Worm (Caenorhabditis elegans) whole organism, L4/young adult: Measurements from ENCODE around the gene Y57G11A.4.

ENCODE experiments used
- W03F9.2 ChIP-seq: fragments of 150-350 bp; optimal IDR thresholded peaks from 2 replicates; lab custom pipeline; 2014; ENCODE audit warnings: missing biosample characterization, missing genetic modification characterization
- dao-5 ChIP-seq: sonication (generic microtip); optimal IDR thresholded peaks from 2 replicates; lab custom pipeline; 2016; ENCODE audit warnings: missing genotype, missing genetic modification characterization, moderate library complexity, missing compliant biosample characterization
- him-1 ChIP-seq: sonication (generic microtip); optimal IDR thresholded peaks from 2 replicates; lab custom pipeline; 2016; ENCODE audit warnings: missing genotype, missing genetic modification reagents, missing genetic modification characterization, missing compliant biosample characterization

Gene Y57G11A.4

DNA sequence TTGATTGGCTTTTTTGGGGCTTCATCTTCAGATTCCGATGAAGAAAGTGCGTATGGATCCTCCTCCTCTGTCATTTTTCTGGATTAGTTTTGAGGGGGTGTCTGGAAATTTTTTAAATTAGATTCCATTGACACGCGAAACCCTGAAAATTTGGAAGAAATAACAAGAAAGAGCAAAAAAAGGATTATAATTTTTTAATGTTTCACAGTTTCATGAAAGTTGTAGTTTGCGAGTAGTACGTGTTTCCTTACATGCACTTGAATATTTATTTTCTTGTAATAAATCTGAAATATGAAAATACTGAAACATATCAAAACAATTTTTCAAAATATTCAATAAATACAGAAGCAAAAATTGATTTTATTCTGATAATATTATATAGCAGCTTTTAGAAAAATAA is 23.0 kb downstream of the Y57G11A.4 start, which contains the start of gene tag-273:
Gene tag-273, minus strand, starts transcription at position 101 of the 400 bp plus-strand sequence.
- no peak for TF ChIP-seq him-1
- no peak for TF ChIP-seq dao-5 (tag; lab: Kevin White, UChicago)
- TF ChIP-seq W03F9.2 (tag; lab: Kevin White, UChicago): no peak

DNA sequence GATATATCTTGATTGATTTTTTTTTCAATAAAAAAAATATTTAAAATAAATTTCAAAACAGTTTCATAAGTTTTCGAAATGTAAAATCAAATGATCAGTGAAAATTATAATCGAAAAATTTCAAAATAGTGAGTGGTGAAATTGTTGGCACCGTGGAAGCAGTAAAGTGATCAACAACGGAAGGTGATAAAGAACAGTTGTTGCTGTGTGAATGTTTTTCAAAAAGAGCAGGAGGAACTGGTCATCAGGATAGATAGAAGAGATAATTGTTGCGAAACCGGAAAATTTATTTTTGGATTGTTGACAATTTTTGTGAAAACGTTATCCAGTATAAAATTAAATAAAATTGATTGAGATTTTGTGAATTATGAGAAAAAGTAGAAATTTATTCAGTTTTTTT is 24.0 kb downstream of the Y57G11A.4 start:
- no peak for TF ChIP-seq him-1
- TF ChIP-seq dao-5 (tag; lab: Kevin White, UChicago): no peak
- TF ChIP-seq W03F9.2 (tag; lab: Kevin White, UChicago): no peak

DNA sequence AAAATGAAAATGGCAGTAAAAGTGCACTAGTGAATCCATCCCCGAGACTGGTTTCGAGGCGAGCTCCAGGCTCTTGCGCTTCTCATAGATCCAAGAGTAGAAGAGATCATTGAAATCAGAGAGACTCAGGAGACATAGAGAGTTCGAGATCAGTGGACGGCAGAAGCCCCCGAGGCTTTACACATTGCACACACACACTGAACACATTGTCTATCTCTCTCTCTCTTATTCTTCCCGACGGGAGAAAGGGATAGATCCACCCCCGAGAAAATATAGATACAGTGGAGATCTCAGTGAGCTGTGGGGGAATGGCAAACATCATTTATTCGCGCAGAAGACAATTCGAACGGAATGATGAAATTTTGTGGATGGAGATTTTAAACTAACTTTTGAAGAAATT is 24.9 kb downstream of the Y57G11A.4 start:
- TF ChIP-seq him-1 (no peak), dao-5 (tag; lab: Kevin White, UChicago) (no peak), W03F9.2 (tag; lab: Kevin White, UChicago) (no peak)

DNA sequence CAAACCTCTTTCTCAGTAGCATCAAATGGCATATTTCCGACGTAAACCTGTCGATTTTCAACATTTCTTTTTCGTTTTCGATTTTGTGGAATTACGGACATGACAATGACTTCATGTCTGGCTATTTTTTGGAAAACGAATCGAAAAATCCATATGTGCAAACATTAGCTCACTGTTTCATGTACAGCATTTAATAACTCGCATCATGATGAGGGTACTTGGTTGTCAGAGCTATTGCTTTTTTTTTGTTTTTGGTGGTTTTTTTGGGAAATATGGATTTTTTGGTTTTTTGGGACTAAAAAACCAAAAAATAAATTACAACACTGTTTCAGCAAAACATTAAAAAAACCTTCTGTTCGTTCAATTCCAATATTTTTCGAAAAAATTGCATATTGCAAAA is 30.3 kb downstream of the Y57G11A.4 start, which contains the start of gene Y57G11A.5:
Gene Y57G11A.5, minus strand, starts transcription at position 101 of the 400 bp plus-strand sequence.
- no peak for TF ChIP-seq W03F9.2 (tag; lab: Kevin White, UChicago)
- TF ChIP-seq him-1: no peak
- no peak for TF ChIP-seq dao-5 (tag; lab: Kevin White, UChicago)

DNA sequence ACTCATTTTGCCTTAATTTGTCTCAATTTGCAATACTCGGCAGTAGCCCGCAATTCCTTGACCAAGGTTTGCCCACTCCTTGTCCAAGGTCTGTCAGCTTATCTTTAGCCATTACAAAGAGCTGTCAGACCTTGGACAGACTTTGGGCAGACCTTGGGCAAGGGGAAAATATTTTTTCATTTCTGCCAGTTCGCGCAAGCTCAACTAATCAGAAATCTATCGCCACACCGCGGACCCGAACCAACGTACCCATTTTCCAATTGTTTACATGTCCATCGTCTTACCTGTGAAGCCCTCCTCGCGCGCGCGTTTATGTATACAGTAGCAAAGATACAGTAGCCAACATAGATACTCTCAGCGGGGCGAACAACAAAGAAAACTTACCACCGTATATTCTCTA is 33.1 kb downstream of the Y57G11A.4 start:
- no peak for TF ChIP-seq him-1
- TF ChIP-seq W03F9.2 (tag; lab: Kevin White, UChicago): no peak
- no peak for TF ChIP-seq dao-5 (tag; lab: Kevin White, UChicago)

DNA sequence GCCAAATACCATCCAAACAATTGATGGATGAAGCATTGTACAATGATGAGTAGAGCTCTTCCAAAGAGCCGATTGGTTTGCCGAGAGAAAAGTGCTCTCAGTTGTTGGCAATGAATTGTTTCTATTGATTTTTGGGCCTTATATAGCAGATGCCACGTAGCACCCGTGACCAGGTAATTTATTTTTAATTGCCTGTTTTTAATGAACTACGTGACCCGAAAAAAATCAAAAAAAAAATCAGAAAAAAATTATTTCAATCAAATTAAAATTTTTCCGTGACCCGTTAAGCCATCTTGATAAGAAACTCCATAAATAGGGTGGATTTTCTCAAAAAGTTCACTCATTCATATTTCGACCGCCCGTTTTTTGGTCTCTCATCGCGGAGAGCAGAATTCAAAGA is 37.3 kb downstream of the Y57G11A.4 start, which contains the start of the genes Y57G11A.2 and T27E7.1:
Gene Y57G11A.2, minus strand, starts transcription at position 101 of the 400 bp plus-strand sequence.
Gene T27E7.1, plus strand, starts transcription at position 337 of the 400 bp plus-strand sequence.
- no peak for TF ChIP-seq him-1
- no peak for TF ChIP-seq dao-5 (tag; lab: Kevin White, UChicago)
- no peak for TF ChIP-seq W03F9.2 (tag; lab: Kevin White, UChicago)

DNA sequence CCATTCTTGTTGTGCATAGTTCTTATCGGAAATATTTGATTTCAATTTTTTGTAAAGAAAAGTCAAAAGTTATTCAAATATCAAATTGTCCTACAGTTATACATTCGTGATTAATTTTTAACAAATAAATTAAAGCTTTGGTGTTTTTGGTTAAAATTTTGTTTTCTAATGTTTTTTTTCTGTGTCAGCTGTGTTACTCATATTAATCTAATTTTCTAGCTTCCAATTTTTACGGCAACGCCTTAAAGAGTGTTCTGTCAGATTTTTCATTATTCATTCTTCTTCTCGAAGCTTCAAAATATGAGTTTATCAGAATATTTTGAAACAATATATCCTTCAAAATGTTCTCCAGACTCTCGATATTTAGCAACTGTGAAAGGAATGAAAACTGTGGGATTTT is 41.5 kb downstream of the Y57G11A.4 start, which contains the start of gene srh-63:
Gene srh-63, plus strand, starts transcription at position 301 of the 400 bp plus-strand sequence.
- no peak for TF ChIP-seq dao-5 (tag; lab: Kevin White, UChicago)
- no peak for TF ChIP-seq him-1
- TF ChIP-seq W03F9.2 (tag; lab: Kevin White, UChicago): no peak

DNA sequence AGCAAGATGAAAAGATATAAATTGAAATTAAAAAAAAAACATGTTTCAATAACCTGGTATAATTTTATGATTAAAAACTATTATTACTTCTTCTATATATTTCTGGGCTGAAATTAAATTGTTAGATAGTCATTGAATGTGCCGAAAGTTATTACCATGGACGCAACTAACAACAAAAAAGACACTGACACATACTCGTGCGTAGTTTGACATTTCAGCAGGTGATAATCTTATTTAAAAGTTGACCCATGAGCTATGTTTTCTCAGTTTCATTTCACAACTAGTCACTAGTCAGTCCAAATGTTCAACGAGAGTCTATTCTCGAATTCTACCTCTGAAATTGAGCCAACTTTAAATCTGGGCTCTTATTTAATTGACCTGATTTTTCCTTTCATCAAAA is 46.6 kb downstream of the Y57G11A.4 start, which contains the start of gene T27E7.3:
Gene T27E7.3, plus strand, starts transcription at position 301 of the 400 bp plus-strand sequence.
- TF ChIP-seq dao-5 (tag; lab: Kevin White, UChicago) (no peak), W03F9.2 (tag; lab: Kevin White, UChicago) (no peak), him-1 (no peak)

DNA sequence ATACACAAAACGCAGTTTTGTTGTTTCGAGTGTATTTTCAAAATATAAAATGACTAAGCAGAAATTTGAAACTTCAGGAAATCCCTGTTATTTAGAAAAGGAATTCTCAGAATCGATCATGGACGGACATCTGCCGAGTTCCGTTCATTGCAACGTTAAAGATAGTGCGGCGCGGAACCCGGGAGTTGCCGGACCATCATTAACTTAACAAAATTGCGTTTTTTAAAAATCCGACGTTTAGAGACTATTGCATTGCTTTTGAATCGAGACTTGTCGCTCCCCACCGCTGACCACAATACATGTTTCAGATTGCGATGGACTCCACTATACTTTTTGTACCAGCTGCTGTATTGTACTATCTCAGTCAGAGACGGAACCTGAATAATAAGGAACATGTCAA is 47.9 kb downstream of the Y57G11A.4 start:
- TF ChIP-seq W03F9.2 (tag; lab: Kevin White, UChicago) (no peak), dao-5 (tag; lab: Kevin White, UChicago) (no peak), him-1 (no peak)

DNA sequence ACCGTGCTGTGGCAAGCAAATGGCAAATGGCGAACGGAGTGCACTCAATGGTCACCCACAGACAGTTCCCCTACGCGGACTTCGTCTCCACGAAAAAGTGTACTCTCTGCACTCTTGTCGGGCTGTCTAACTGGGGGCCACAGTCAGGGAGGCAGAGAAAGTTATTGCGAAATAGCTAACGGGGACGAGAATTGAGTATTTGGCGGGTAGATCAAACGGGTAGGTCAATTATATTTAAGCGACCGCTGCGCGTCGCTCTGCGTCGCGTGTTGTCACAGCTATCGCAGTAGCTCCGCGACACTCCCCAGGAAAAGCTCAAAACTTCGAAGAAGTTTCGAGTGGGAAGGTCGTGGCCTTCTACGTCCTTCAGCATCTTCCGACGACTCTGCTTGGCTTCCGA is 50.3 kb downstream of the Y57G11A.4 start:
- TF ChIP-seq him-1 (no peak), dao-5 (tag; lab: Kevin White, UChicago) (no peak), W03F9.2 (tag; lab: Kevin White, UChicago) (no peak)

DNA sequence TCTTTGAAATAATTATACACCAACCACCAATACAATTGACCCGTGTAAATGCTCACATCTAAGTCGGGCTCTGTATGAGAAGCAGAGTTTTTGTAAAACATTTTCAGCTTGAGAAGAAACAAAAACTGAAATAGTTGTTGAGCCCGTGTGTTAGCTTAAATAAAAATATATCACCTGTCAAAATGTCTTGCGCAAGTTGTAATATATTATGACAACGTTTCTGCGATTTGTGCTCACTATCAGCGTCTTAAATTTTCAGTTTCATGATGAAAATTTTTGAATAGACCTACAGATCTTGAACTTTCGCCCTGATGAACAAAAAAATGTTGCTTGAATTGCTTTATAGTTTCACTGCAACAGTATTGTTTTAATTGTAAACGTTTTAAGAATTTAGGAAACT is 52.9 kb downstream of the Y57G11A.4 start, which contains the start of gene T27E7.4:
Gene T27E7.4, minus strand, starts transcription at position 101 of the 400 bp plus-strand sequence.
- no peak for TF ChIP-seq W03F9.2 (tag; lab: Kevin White, UChicago)
- TF ChIP-seq dao-5 (tag; lab: Kevin White, UChicago): no peak
- TF ChIP-seq him-1: no peak
